Worm (Caenorhabditis elegans) whole organism, young adult: ENCODE data around the gene klp-17.
A peak's percentile ranks its signal among the peaks of the same experiment; 100 is the strongest.

Source experiments
- B0019.2 ChIP-seq: fragments of 200-800 bp; sonication (Bioruptor generic); conservative IDR thresholded peaks from 2 replicates; pipeline ENCODE4 v1.3.6; 2022; ENCODE audit warnings: missing genetic modification reagents, missing genetic modification characterization, missing compliant biosample characterization
- B0035.1 ChIP-seq: sonication (generic microtip); optimal IDR thresholded peaks from 2 replicates; lab custom pipeline; 2016; ENCODE audit warnings: missing genetic modification characterization, mild to moderate bottlenecking, missing compliant biosample characterization, missing genotype, missing genetic modification reagents
- B0261.1 ChIP-seq: sonication (generic microtip); optimal IDR thresholded peaks from 2 replicates; lab custom pipeline; 2016; ENCODE audit warnings: mild to moderate bottlenecking, missing genetic modification characterization, moderate library complexity, missing compliant biosample characterization
- C17E4.6 ChIP-seq: fragments of 200-800 bp; sonication (Bioruptor generic); IDR thresholded peaks from 2 replicates; pipeline ENCODE4 v1.3.6; 2022; ENCODE audit warnings: missing genetic modification reagents, missing genetic modification characterization, missing compliant biosample characterization
- F10E7.11 ChIP-seq: sonication (generic microtip); optimal IDR thresholded peaks from 2 replicates; lab custom pipeline; 2017; ENCODE audit warnings: mild to moderate bottlenecking, missing genetic modification characterization, moderate library complexity, missing compliant biosample characterization
- F33H1.4 ChIP-seq: fragments of 200-800 bp; sonication (Bioruptor generic); IDR thresholded peaks from 2 replicates; pipeline ENCODE4 v1.3.6; 2022; ENCODE audit warnings: missing genetic modification reagents, missing genetic modification characterization, missing compliant biosample characterization
- F49E8.2 ChIP-seq: sonication (generic microtip); optimal IDR thresholded peaks from 3 replicates; lab custom pipeline; 2017; ENCODE audit warnings: missing genetic modification characterization, mild to moderate bottlenecking, missing compliant biosample characterization, antibody characterized with exemption, moderate library complexity; ENCODE audit not compliant: insufficient read depth
- F52B5.7 ChIP-seq: sonication (generic microtip); optimal IDR thresholded peaks from 2 replicates; lab custom pipeline; 2016; ENCODE audit warnings: mild to moderate bottlenecking, missing genetic modification characterization, missing compliant biosample characterization
- K11D2.4 ChIP-seq: fragments of 200-800 bp; sonication (Bioruptor generic); IDR thresholded peaks from 2 replicates; pipeline ENCODE4 v1.3.6; 2022; ENCODE audit warnings: missing genetic modification reagents, missing genetic modification characterization, missing compliant biosample characterization
- T26A5.8 ChIP-seq: sonication (generic microtip); optimal IDR thresholded peaks from 2 replicates; lab custom pipeline; 2016; ENCODE audit warnings: missing genetic modification characterization, missing compliant biosample characterization
- Y53F4B.3 ChIP-seq: fragments of 200-800 bp; sonication (Bioruptor generic); IDR thresholded peaks from 2 replicates; pipeline ENCODE4 v1.3.6; 2022; ENCODE audit warnings: missing genetic modification reagents, missing genetic modification characterization, missing compliant biosample characterization
- Y53G8AR.9 ChIP-seq: fragments of 200-800 bp; sonication (Bioruptor generic); conservative IDR thresholded peaks from 2 replicates; pipeline ENCODE4 v1.3.6; 2022; ENCODE audit warnings: missing genetic modification reagents, missing genetic modification characterization, missing compliant biosample characterization
- Y56A3A.18 ChIP-seq: fragments of 200-800 bp; sonication (Bioruptor generic); IDR thresholded peaks from 2 replicates; pipeline ENCODE4 v1.3.6; 2022; ENCODE audit warnings: missing genetic modification reagents, missing genetic modification characterization, missing compliant biosample characterization
- Y95B8A.8 ChIP-seq: fragments of 200-800 bp; sonication (Bioruptor generic); IDR thresholded peaks from 2 replicates; pipeline ENCODE4 v1.3.6; 2022; ENCODE audit warnings: missing genetic modification reagents, missing genetic modification characterization, missing compliant biosample characterization
- attf-5 ChIP-seq: fragments of 200-800 bp; sonication (Bioruptor generic); optimal IDR thresholded peaks from 2 replicates; lab custom pipeline; 2018; ENCODE audit warnings: mild to moderate bottlenecking, missing genetic modification characterization, missing compliant biosample characterization
- attf-6 ChIP-seq: fragments of 200-800 bp; sonication (Bioruptor generic); IDR thresholded peaks from 2 replicates; pipeline ENCODE4 v1.3.6; 2022; ENCODE audit warnings: missing genetic modification reagents, missing genetic modification characterization, missing compliant biosample characterization
- bed-1 ChIP-seq: fragments of 200-800 bp; sonication (Bioruptor generic); IDR thresholded peaks from 2 replicates; pipeline ENCODE4 v1.3.6; 2022; ENCODE audit warnings: missing genetic modification reagents, missing genetic modification characterization, missing compliant biosample characterization
- ccch-3 ChIP-seq: fragments of 200-800 bp; sonication (Bioruptor generic); optimal IDR thresholded peaks from 2 replicates; lab custom pipeline; 2018; ENCODE audit warnings: mild to moderate bottlenecking, missing genetic modification characterization, missing compliant biosample characterization
- cebp-1 ChIP-seq, 2 experiments: fragments of 200-800 bp in 1 of 2; sonication (Bioruptor generic) in 1 of 2; sonication (generic microtip) in 1 of 2; IDR thresholded peaks in 1 of 2; optimal IDR thresholded peaks in 1 of 2; 2 replicates each; pipeline versions ENCODE4 v1.3.6 to Lab custom; 2017 to 2022; ENCODE audit warnings: missing compliant biosample characterization in 2 of 2, missing genetic modification characterization in 2 of 2, mild to moderate bottlenecking in 1 of 2, missing genetic modification reagents in 1 of 2, moderate library complexity in 1 of 2
- cebp-2 ChIP-seq: fragments of 200-800 bp; sonication (Bioruptor generic); IDR thresholded peaks from 2 replicates; pipeline ENCODE4 v1.3.6; 2022; ENCODE audit warnings: missing genetic modification characterization, missing compliant biosample characterization
- ceh-27 ChIP-seq: fragments of 200-800 bp; sonication (Bioruptor generic); optimal IDR thresholded peaks from 2 replicates; lab custom pipeline; 2018; ENCODE audit warnings: mild to moderate bottlenecking, missing genetic modification characterization, moderate library complexity, missing compliant biosample characterization
- ceh-58 ChIP-seq: fragments of 200-800 bp; sonication (Bioruptor generic); IDR thresholded peaks from 2 replicates; pipeline ENCODE4 v1.3.6; 2022; ENCODE audit warnings: missing genetic modification characterization, missing compliant biosample characterization
- ceh-79 ChIP-seq: sonication (generic microtip); optimal IDR thresholded peaks from 2 replicates; lab custom pipeline; 2017; ENCODE audit warnings: mild to moderate bottlenecking, missing genetic modification characterization, missing compliant biosample characterization
- chd-7 ChIP-seq: sonication (generic microtip); optimal IDR thresholded peaks from 2 replicates; lab custom pipeline; 2016; ENCODE audit warnings: mild to moderate bottlenecking, missing genetic modification characterization, moderate library complexity, missing compliant biosample characterization
- die-1 ChIP-seq: sonication (generic microtip); optimal IDR thresholded peaks from 2 replicates; lab custom pipeline; 2016; ENCODE audit warnings: missing genotype, mild to moderate bottlenecking, missing genetic modification characterization, missing compliant biosample characterization
- dox-1 ChIP-seq: fragments of 200-800 bp; sonication (Bioruptor generic); IDR thresholded peaks from 2 replicates; pipeline ENCODE4 v1.3.6; 2022; ENCODE audit warnings: missing genetic modification reagents, missing genetic modification characterization, missing compliant biosample characterization
- dpff-1 ChIP-seq: sonication (generic microtip); optimal IDR thresholded peaks from 2 replicates; lab custom pipeline; 2017; ENCODE audit warnings: mild to moderate bottlenecking, missing genetic modification characterization, missing compliant biosample characterization
- him-1 ChIP-seq: sonication (generic microtip); optimal IDR thresholded peaks from 2 replicates; lab custom pipeline; 2016; ENCODE audit warnings: missing genotype, missing genetic modification reagents, missing genetic modification characterization, missing compliant biosample characterization
- hlh-26 ChIP-seq: fragments of 200-800 bp; sonication (Bioruptor generic); conservative IDR thresholded peaks from 2 replicates; pipeline ENCODE4 v1.3.6; 2022; ENCODE audit warnings: missing genetic modification reagents, missing genetic modification characterization, missing compliant biosample characterization
- hmg-1.2 ChIP-seq: fragments of 200-800 bp; sonication (Bioruptor generic); IDR thresholded peaks from 2 replicates; pipeline ENCODE4 v1.3.6; 2022; ENCODE audit warnings: missing genetic modification reagents, missing genetic modification characterization, missing compliant biosample characterization
- hrde-1 ChIP-seq: sonication (generic microtip); optimal IDR thresholded peaks from 2 replicates; lab custom pipeline; 2016; ENCODE audit warnings: missing genetic modification characterization, mild to moderate bottlenecking, missing compliant biosample characterization, moderate library complexity, missing genotype, missing genetic modification reagents, borderline replicate concordance
- lin-40 ChIP-seq: sonication (generic microtip); optimal IDR thresholded peaks from 2 replicates; lab custom pipeline; 2016; ENCODE audit warnings: missing genetic modification characterization, mild to moderate bottlenecking, missing compliant biosample characterization, missing genotype, missing genetic modification reagents
- madf-10 ChIP-seq: sonication (generic microtip); optimal IDR thresholded peaks from 2 replicates; lab custom pipeline; 2016; ENCODE audit warnings: mild to moderate bottlenecking, missing genetic modification characterization, missing compliant biosample characterization
- madf-8 ChIP-seq: fragments of 200-800 bp; sonication (Bioruptor generic); conservative IDR thresholded peaks from 2 replicates; pipeline ENCODE4 v1.3.6; 2022; ENCODE audit warnings: missing genetic modification reagents, missing genetic modification characterization, missing compliant biosample characterization
- mxl-1 ChIP-seq: sonication (generic microtip); optimal IDR thresholded peaks from 2 replicates; lab custom pipeline; 2016; ENCODE audit warnings: missing genetic modification characterization, missing compliant biosample characterization
- nfya-1 ChIP-seq: sonication (generic microtip); optimal IDR thresholded peaks from 2 replicates; lab custom pipeline; 2017; ENCODE audit warnings: antibody characterized with exemption, missing compliant biosample characterization, missing genetic modification characterization, borderline replicate concordance; ENCODE audit not compliant: insufficient read depth
- nhr-179 ChIP-seq: sonication (generic microtip); optimal IDR thresholded peaks from 2 replicates; lab custom pipeline; 2016; ENCODE audit warnings: mild to moderate bottlenecking, missing genetic modification characterization, missing compliant biosample characterization
- nhr-90 ChIP-seq: sonication (generic microtip); optimal IDR thresholded peaks from 2 replicates; lab custom pipeline; 2016; ENCODE audit warnings: missing genotype, mild to moderate bottlenecking, missing genetic modification characterization, missing compliant biosample characterization
- pbrm-1 ChIP-seq: fragments of 200-800 bp; sonication (Bioruptor generic); IDR thresholded peaks from 2 replicates; pipeline ENCODE4 v1.3.6; 2022; ENCODE audit warnings: missing genetic modification reagents, missing genetic modification characterization, missing compliant biosample characterization
- pha-4 ChIP-seq: fragments of 150-350 bp; sonication (generic microtip); optimal IDR thresholded peaks from 2 replicates; lab custom pipeline; 2014; ENCODE audit warnings: missing biosample characterization, missing genetic modification reagents, missing genetic modification characterization
- repo-1 ChIP-seq: sonication (generic microtip); optimal IDR thresholded peaks from 2 replicates; lab custom pipeline; 2017; ENCODE audit warnings: mild to moderate bottlenecking, missing genetic modification characterization, missing compliant biosample characterization
- sdz-38 ChIP-seq: sonication (generic microtip); optimal IDR thresholded peaks from 2 replicates; lab custom pipeline; 2016; ENCODE audit warnings: missing genotype, missing genetic modification characterization, missing compliant biosample characterization
- sea-2 ChIP-seq: fragments of 200-800 bp; sonication (Bioruptor generic); IDR thresholded peaks from 2 replicates; pipeline ENCODE4 v1.3.6; 2022; ENCODE audit warnings: missing genetic modification characterization, missing compliant biosample characterization
- sptf-2 ChIP-seq: fragments of 200-800 bp; sonication (Bioruptor generic); optimal IDR thresholded peaks from 2 replicates; lab custom pipeline; 2018; ENCODE audit warnings: mild to moderate bottlenecking, missing genetic modification characterization, missing compliant biosample characterization
- tlf-1 ChIP-seq: fragments of 200-800 bp; sonication (Bioruptor generic); optimal IDR thresholded peaks from 2 replicates; lab custom pipeline; 2018; ENCODE audit warnings: mild to moderate bottlenecking, missing genetic modification characterization, missing compliant biosample characterization
- xnd-1 ChIP-seq: sonication (generic microtip); optimal IDR thresholded peaks from 2 replicates; lab custom pipeline; 2016; ENCODE audit warnings: missing genotype, missing genetic modification reagents, missing genetic modification characterization, missing compliant biosample characterization
- zfh-2 ChIP-seq: fragments of 200-800 bp; sonication (Bioruptor generic); conservative IDR thresholded peaks from 2 replicates; pipeline ENCODE4 v1.3.6; 2022; ENCODE audit warnings: missing genetic modification reagents, missing genetic modification characterization, missing compliant biosample characterization
- ztf-6 ChIP-seq: fragments of 200-800 bp; sonication (Bioruptor generic); IDR thresholded peaks from 2 replicates; pipeline ENCODE4 v1.3.6; 2022; ENCODE audit warnings: missing genetic modification reagents, missing genetic modification characterization, missing compliant biosample characterization

klp-17 gene

ce11 chrII:11473525-11474181 is 6.2 kb upstream of the klp-17 start, which contains the start of the genes metl-1 and W02B12.11 (continued):
- TF ChIP-seq attf-6 (no peak), T26A5.8 (tag; lab: Kevin White, UChicago) (no peak), hmg-1.2 (GFP tag; lab: Robert Waterston, UW) (peak; percentile 92), mxl-1 (no peak), Y53G8AR.9 (GFP tag; lab: Robert Waterston, UW) (peak; percentile 93), die-1 (tag; lab: Kevin White, UChicago) (peak; percentile 33), sea-2 (GFP tag; lab: Robert Waterston, UW) (no peak), ceh-58 (GFP tag; lab: Robert Waterston, UW) (no peak), dpff-1 (tag; lab: Kevin White, UChicago) (no peak), sdz-38 (tag; lab: Kevin White, UChicago) (no peak), nhr-179 (tag; lab: Kevin White, UChicago) (no peak), nhr-90 (tag; lab: Kevin White, UChicago) (no peak), F49E8.2 (tag; lab: Kevin White, UChicago) (peak; percentile 12), cebp-2 (GFP tag; lab: Robert Waterston, UW) (no peak), K11D2.4 (GFP tag; lab: Robert Waterston, UW) (peak; percentile 83), ceh-79 (tag; lab: Kevin White, UChicago) (no peak), ccch-3 (GFP tag; lab: Kevin White, UChicago) (no peak), B0019.2 (no peak; the same call in 1 of the 2 replicates), madf-10 (tag; lab: Kevin White, UChicago) (peak; percentile 50), chd-7 (tag; lab: Kevin White, UChicago) (peak; percentile 52), tlf-1 (GFP tag; lab: Kevin White, UChicago) (peak; percentile 74), repo-1 (peak; percentile 70), him-1 (tag; lab: Kevin White, UChicago) (no peak), sptf-2 (no peak), F33H1.4 (peak; percentile 75), Y56A3A.18 (GFP tag; lab: Robert Waterston, UW) (peak; percentile 72; the same call in 1 of the 2 replicates), C17E4.6 (GFP tag; lab: Robert Waterston, UW) (peak; percentile 67; the same call in 1 of the 2 replicates), ceh-27 (GFP tag; lab: Kevin White, UChicago) (peak; percentile 43), ztf-6 (GFP tag; lab: Robert Waterston, UW) (no peak), dox-1 (peak; percentile 89), cebp-1 (GFP tag; IDR thresholded peaks at IDR 0.05; lab: Robert Waterston, UW) (0 out of 2 replicates have a peak, but pooled peaks have one; percentile 13), cebp-1 (tag; optimal IDR thresholded peaks at IDR 0.05; lab: Kevin White, UChicago) (peak; percentile 82), B0261.1 (peak; percentile 3), pbrm-1 (peak; percentile 90), madf-8 (GFP tag; lab: Robert Waterston, UW) (peak; percentile 67), bed-1 (no peak)

- TF ChIP-seq attf-6 (no peak), nfya-1 (tag; lab: Kevin White, UChicago) (no peak), nhr-90 (tag; lab: Kevin White, UChicago) (no peak), attf-5 (GFP tag; lab: Kevin White, UChicago) (peak; percentile 55), F52B5.7 (tag; lab: Kevin White, UChicago) (no peak), zfh-2 (GFP tag; lab: Robert Waterston, UW) (no peak), lin-40 (tag; lab: Kevin White, UChicago) (peak; percentile 21), hmg-1.2 (GFP tag; lab: Robert Waterston, UW) (no peak), Y95B8A.8 (GFP tag; lab: Robert Waterston, UW) (no peak), Y53F4B.3 (GFP tag; lab: Robert Waterston, UW) (no peak), hlh-26 (GFP tag; lab: Robert Waterston, UW) (no peak), dpff-1 (tag; lab: Kevin White, UChicago) (no peak), hrde-1 (tag; lab: Kevin White, UChicago) (no peak), pbrm-1 (no peak), xnd-1 (tag; lab: Kevin White, UChicago) (no peak), pha-4 (tag; lab: Kevin White, UChicago) (no peak), F10E7.11 (no peak), B0035.1 (no peak)
Observed at ce11 chrII:11472542-11472941, 5.1 kb upstream of the klp-17 start.
